Worm (Caenorhabditis elegans) whole organism, L4 larva: Measurements from ENCODE around the gene F23H12.7.

Source experiments
- F26F4.8 ChIP-seq: fragments of 200-800 bp; sonication (Bioruptor generic); conservative IDR thresholded peaks from 2 replicates; pipeline ENCODE4 v1.3.6; 2022; ENCODE audit warnings: missing genetic modification characterization, missing compliant biosample characterization
- aha-1 ChIP-seq: fragments of 150-350 bp; peaks from one replicate; lab custom pipeline; 2014; ENCODE audit warnings: missing biosample characterization, missing genetic modification characterization
- ama-1 ChIP-seq: fragments of 150-350 bp; optimal IDR thresholded peaks from 2 replicates; lab custom pipeline; 2014; ENCODE audit warnings: inconsistent platforms, mixed read lengths
- dve-1 ChIP-seq: sonication (generic microtip); optimal IDR thresholded peaks from 2 replicates; lab custom pipeline; 2017; ENCODE audit warnings: antibody characterized with exemption, mild to moderate bottlenecking, missing genetic modification characterization, missing compliant biosample characterization; ENCODE audit not compliant: insufficient read depth
- fkh-10 ChIP-seq: fragments of 150-350 bp; optimal IDR thresholded peaks from 2 replicates; lab custom pipeline; 2014; ENCODE audit warnings: missing biosample characterization, missing genetic modification reagents, missing genetic modification characterization
- jun-1 ChIP-seq: fragments of 150-350 bp; optimal IDR thresholded peaks from 2 replicates; lab custom pipeline; 2014; ENCODE audit warnings: missing biosample characterization, missing genetic modification reagents, missing genetic modification characterization
- lsy-2 ChIP-seq, 2 experiments: fragments of 150-350 bp in 1 of 2; sonication (generic microtip) in 1 of 2; optimal IDR thresholded peaks; 2 replicates each; lab custom pipeline; 2014 to 2017; ENCODE audit warnings: missing biosample characterization in 2 of 2, missing genetic modification characterization in 2 of 2
- mes-2 ChIP-seq: sonication (generic microtip); optimal IDR thresholded peaks from 2 replicates; lab custom pipeline; 2016; ENCODE audit warnings: missing genotype, mild to moderate bottlenecking, missing genetic modification characterization, missing compliant biosample characterization; ENCODE audit not compliant: poor library complexity, severe bottlenecking
- nhr-237 ChIP-seq: sonication (generic microtip); optimal IDR thresholded peaks from 2 replicates; lab custom pipeline; 2017; ENCODE audit warnings: missing biosample characterization, missing genetic modification characterization
- sdz-12 ChIP-seq: fragments of 200-800 bp; sonication (Bioruptor generic); optimal IDR thresholded peaks from 2 replicates; lab custom pipeline; 2018; ENCODE audit warnings: mild to moderate bottlenecking, missing genetic modification characterization, missing compliant biosample characterization
- skn-1 ChIP-seq: fragments of 150-350 bp; optimal IDR thresholded peaks from 2 replicates; lab custom pipeline; 2014; ENCODE audit warnings: missing biosample characterization, missing genetic modification characterization
- tra-1 ChIP-seq: fragments of 200-800 bp; sonication (Bioruptor generic); IDR thresholded peaks from 2 replicates; pipeline ENCODE4 v1.3.6; 2022; ENCODE audit warnings: missing genetic modification reagents, missing genetic modification characterization, missing compliant biosample characterization
- zip-11 ChIP-seq: fragments of 200-800 bp; sonication (Bioruptor generic); IDR thresholded peaks from 2 replicates; pipeline ENCODE4 v1.3.6; 2022; ENCODE audit warnings: missing genetic modification characterization, missing compliant biosample characterization
- ztf-7 ChIP-seq: fragments of 150-350 bp; optimal IDR thresholded peaks from 2 replicates; lab custom pipeline; 2014; ENCODE audit warnings: missing biosample characterization, missing genetic modification characterization

ce11 chrV:12357632-12358031, 13.9 kb upstream of the F23H12.7 start:
- TF ChIP-seq tra-1 (GFP tag; lab: Robert Waterston, UW) (no peak), fkh-10 (GFP tag; lab: Kevin White, UChicago) (no peak), zip-11 (GFP tag; lab: Robert Waterston, UW) (no peak), nhr-237 (tag; lab: Kevin White, UChicago) (no peak), ztf-7 (tag; lab: Kevin White, UChicago) (no peak), jun-1 (tag; lab: Kevin White, UChicago) (no peak), mes-2 (tag; lab: Kevin White, UChicago) (no peak), ama-1 (no peak), F26F4.8 (GFP tag; lab: Robert Waterston, UW) (no peak), skn-1 (tag; lab: Kevin White, UChicago) (no peak), sdz-12 (no peak), aha-1 (tag; lab: Kevin White, UChicago) (no peak), lsy-2 (tag; optimal IDR thresholded peaks at IDR 0.05; lab: Kevin White, UChicago) (no peak), dve-1 (tag; lab: Kevin White, UChicago) (no peak)
